Worm (Caenorhabditis elegans) whole organism, L1 larva: ENCODE data around the gene col-39.

ENCODE experiments used
- aly-2 ChIP-seq: fragments of 150-350 bp; optimal IDR thresholded peaks from 2 replicates; lab custom pipeline; 2014; ENCODE audit warnings: missing biosample characterization, missing genetic modification characterization
- blmp-1 ChIP-seq: fragments of 150-350 bp; optimal IDR thresholded peaks from 2 replicates; lab custom pipeline; 2014; ENCODE audit warnings: missing biosample characterization, missing genetic modification characterization
- dsc-1 ChIP-seq: sonication (generic microtip); optimal IDR thresholded peaks from 2 replicates; lab custom pipeline; 2016; ENCODE audit warnings: mild to moderate bottlenecking, missing genetic modification characterization, missing compliant biosample characterization
- lin-15B ChIP-seq: fragments of 150-350 bp; sonication (generic microtip); optimal IDR thresholded peaks from 3 replicates; lab custom pipeline; 2014; ENCODE audit warnings: missing biosample characterization, missing genetic modification characterization
- nhr-11 ChIP-seq: fragments of 150-350 bp; optimal IDR thresholded peaks from 2 replicates; lab custom pipeline; 2014; ENCODE audit warnings: missing biosample characterization, missing genetic modification characterization
- nhr-19 ChIP-seq: fragments of 200-800 bp; sonication (Bioruptor generic); conservative IDR thresholded peaks from 2 replicates; pipeline ENCODE4 v1.3.6; 2022; ENCODE audit warnings: missing genetic modification characterization, missing compliant biosample characterization
- snpc-4 ChIP-seq: fragments of 150-350 bp; optimal IDR thresholded peaks from 2 replicates; lab custom pipeline; 2014; ENCODE audit warnings: missing biosample characterization, missing genetic modification characterization
- tbx-2 ChIP-seq: sonication (generic microtip); optimal IDR thresholded peaks from 2 replicates; lab custom pipeline; 2016; ENCODE audit warnings: missing genetic modification characterization, missing compliant biosample characterization
- unc-62 ChIP-seq: fragments of 150-350 bp; optimal IDR thresholded peaks from 2 replicates; lab custom pipeline; 2014; ENCODE audit warnings: missing biosample characterization, missing genetic modification reagents, missing genetic modification characterization
- zag-1 ChIP-seq: fragments of 150-350 bp; optimal IDR thresholded peaks from 2 replicates; lab custom pipeline; 2014; ENCODE audit warnings: missing biosample characterization, missing genetic modification characterization

- TF ChIP-seq unc-62 (GFP tag; lab: Kevin White, UChicago), result no peak
- no peak for TF ChIP-seq zag-1 (tag; lab: Kevin White, UChicago)
- TF ChIP-seq nhr-11 (tag; lab: Kevin White, UChicago), result no peak
- TF ChIP-seq lin-15B (tag; lab: Kevin White, UChicago), result no peak
- TF ChIP-seq nhr-19 (GFP tag; lab: Robert Waterston, UW), result no peak
- TF ChIP-seq tbx-2 (tag; lab: Kevin White, UChicago), result no peak
- no peak for TF ChIP-seq dsc-1 (tag; lab: Kevin White, UChicago)
- no peak for TF ChIP-seq aly-2 (tag; lab: Kevin White, UChicago)
- no peak for TF ChIP-seq snpc-4 (tag; lab: Kevin White, UChicago)
- TF ChIP-seq blmp-1, result no peak
Measured at ce11 chrII:10730702-10731101, 26.0 kb downstream of the col-39 start.
